Worm (Caenorhabditis elegans) whole organism, L2 larva: Measurements from ENCODE around the gene fbxc-50.

ENCODE experiments used
- C34F6.9 ChIP-seq: fragments of 150-350 bp; optimal IDR thresholded peaks from 2 replicates; lab custom pipeline; 2014; ENCODE audit warnings: missing biosample characterization, missing genetic modification characterization
- F13H6.1 ChIP-seq: sonication (generic microtip); optimal IDR thresholded peaks from 2 replicates; lab custom pipeline; 2016; ENCODE audit warnings: missing genetic modification characterization, missing compliant biosample characterization
- Y55F3AM.14 ChIP-seq: fragments of 200-800 bp; sonication (Bioruptor generic); optimal IDR thresholded peaks from 2 replicates; lab custom pipeline; 2018; ENCODE audit warnings: mild to moderate bottlenecking, missing genetic modification characterization, missing compliant biosample characterization
- ZK546.5 ChIP-seq: sonication (generic microtip); optimal IDR thresholded peaks from 2 replicates; lab custom pipeline; 2017; ENCODE audit warnings: missing biosample characterization, missing genetic modification characterization
- alr-1 ChIP-seq: fragments of 150-350 bp; optimal IDR thresholded peaks from 2 replicates; lab custom pipeline; 2014; ENCODE audit warnings: missing biosample characterization, missing genetic modification characterization
- aly-2 ChIP-seq: fragments of 150-350 bp; optimal IDR thresholded peaks from 2 replicates; lab custom pipeline; 2014; ENCODE audit warnings: missing biosample characterization, missing genetic modification characterization
- ceh-82 ChIP-seq: fragments of 150-350 bp; optimal IDR thresholded peaks from 2 replicates; lab custom pipeline; 2014; ENCODE audit warnings: missing biosample characterization, missing genetic modification characterization
- crh-2 ChIP-seq: sonication (generic microtip); optimal IDR thresholded peaks from 2 replicates; lab custom pipeline; 2017; ENCODE audit warnings: missing biosample characterization, missing genetic modification characterization
- elt-1 ChIP-seq: fragments of 150-350 bp; optimal IDR thresholded peaks from 2 replicates; lab custom pipeline; 2014; ENCODE audit warnings: missing biosample characterization, missing genetic modification characterization
- elt-3 ChIP-seq: sonication (generic microtip); optimal IDR thresholded peaks from 2 replicates; lab custom pipeline; 2017; ENCODE audit warnings: missing biosample characterization, missing genetic modification characterization
- fos-1 ChIP-seq: fragments of 150-350 bp; optimal IDR thresholded peaks from 2 replicates; lab custom pipeline; 2014; ENCODE audit warnings: missing biosample characterization, missing genetic modification characterization
- lin-13 ChIP-seq: fragments of 150-350 bp; optimal IDR thresholded peaks from 2 replicates; lab custom pipeline; 2014; ENCODE audit warnings: missing biosample characterization, missing genetic modification reagents, missing genetic modification characterization
- lsy-2 ChIP-seq, 2 experiments: fragments of 150-350 bp in 1 of 2; sonication (generic microtip) in 1 of 2; optimal IDR thresholded peaks; 2 replicates each; lab custom pipeline; 2014 to 2017; ENCODE audit warnings: missing biosample characterization in 2 of 2, missing genetic modification characterization in 2 of 2
- mab-5 ChIP-seq: fragments of 150-350 bp; optimal IDR thresholded peaks from 2 replicates; lab custom pipeline; 2014; ENCODE audit warnings: missing biosample characterization, missing genetic modification characterization
- mbf-1 ChIP-seq: sonication (generic microtip); optimal IDR thresholded peaks from 2 replicates; lab custom pipeline; 2017; ENCODE audit warnings: missing biosample characterization, missing genetic modification characterization
- mdl-1 ChIP-seq, 2 experiments: fragments of 150-350 bp in 1 of 2; sonication (generic microtip) in 1 of 2; optimal IDR thresholded peaks; 2 replicates each; lab custom pipeline; 2017; ENCODE audit warnings: missing biosample characterization in 2 of 2, missing genetic modification characterization in 2 of 2
- nhr-11 ChIP-seq: fragments of 150-350 bp; optimal IDR thresholded peaks from 2 replicates; lab custom pipeline; 2014; ENCODE audit warnings: missing biosample characterization, missing genetic modification characterization
- nhr-12 ChIP-seq: fragments of 150-350 bp; optimal IDR thresholded peaks from 2 replicates; lab custom pipeline; 2014; ENCODE audit warnings: missing biosample characterization, missing genetic modification characterization
- nhr-23 ChIP-seq: fragments of 150-350 bp; optimal IDR thresholded peaks from 2 replicates; lab custom pipeline; 2014; ENCODE audit warnings: missing biosample characterization, missing genetic modification reagents, missing genetic modification characterization
- nhr-237 ChIP-seq: fragments of 150-350 bp; optimal IDR thresholded peaks from 2 replicates; lab custom pipeline; 2014; ENCODE audit warnings: missing biosample characterization, missing genetic modification characterization
- nhr-25 ChIP-seq: fragments of 150-350 bp; sonication (generic microtip); optimal IDR thresholded peaks from 3 replicates; lab custom pipeline; 2014; ENCODE audit warnings: missing biosample characterization, missing genetic modification characterization
- nhr-6 ChIP-seq: fragments of 150-350 bp; optimal IDR thresholded peaks from 2 replicates; lab custom pipeline; 2014; ENCODE audit warnings: missing biosample characterization, missing genetic modification characterization
- nhr-77 ChIP-seq: fragments of 150-350 bp; optimal IDR thresholded peaks from 2 replicates; lab custom pipeline; 2014; ENCODE audit warnings: missing biosample characterization, missing genetic modification characterization
- peb-1 ChIP-seq: fragments of 150-350 bp; optimal IDR thresholded peaks from 2 replicates; lab custom pipeline; 2014; ENCODE audit warnings: missing biosample characterization, missing genetic modification characterization
- skn-1 ChIP-seq: sonication (generic microtip); optimal IDR thresholded peaks from 2 replicates; lab custom pipeline; 2017; ENCODE audit warnings: missing biosample characterization, missing genetic modification characterization
- sma-3 ChIP-seq: sonication (generic microtip); optimal IDR thresholded peaks from 2 replicates; lab custom pipeline; 2016; ENCODE audit warnings: missing genetic modification reagents, missing genetic modification characterization, missing compliant biosample characterization
- sma-9 ChIP-seq, 2 experiments: fragments of 150-350 bp in 1 of 2; sonication (generic microtip) in 1 of 2; optimal IDR thresholded peaks; 2 replicates each; lab custom pipeline; 2014 to 2016; ENCODE audit warnings: missing genetic modification characterization in 2 of 2, mild to moderate bottlenecking in 1 of 2, missing biosample characterization in 1 of 2, missing compliant biosample characterization in 1 of 2, missing genetic modification reagents in 1 of 2, moderate library complexity in 1 of 2
- snpc-4 ChIP-seq: fragments of 150-350 bp; optimal IDR thresholded peaks from 2 replicates; lab custom pipeline; 2014; ENCODE audit warnings: missing biosample characterization, missing genetic modification characterization
- unc-55 ChIP-seq: fragments of 150-350 bp; sonication (generic microtip); optimal IDR thresholded peaks from 3 replicates; lab custom pipeline; 2014; ENCODE audit warnings: missing biosample characterization, missing genetic modification reagents, missing genetic modification characterization
- zag-1 ChIP-seq: fragments of 150-350 bp; optimal IDR thresholded peaks from 2 replicates; lab custom pipeline; 2014; ENCODE audit warnings: missing biosample characterization, missing genetic modification characterization
- ztf-11 ChIP-seq: sonication (generic microtip); optimal IDR thresholded peaks from 2 replicates; lab custom pipeline; 2017; ENCODE audit warnings: missing biosample characterization, missing genetic modification characterization
- ztf-4 ChIP-seq: fragments of 150-350 bp; optimal IDR thresholded peaks from 2 replicates; lab custom pipeline; 2014; ENCODE audit warnings: missing biosample characterization, missing genetic modification characterization

The fbxc-50 gene

ce11 chrII:3282353-3282752 lies 34.4 kb upstream of the fbxc-50 start, which contains the start of gene nep-13:
nep-13 (plus strand) TSS chrII:3282653.
- no peak for TF ChIP-seq ztf-11 (tag; lab: Kevin White, UChicago)
- TF ChIP-seq alr-1, result no peak
- TF ChIP-seq fos-1 (tag; lab: Kevin White, UChicago), result no peak
- TF ChIP-seq aly-2 (tag; lab: Kevin White, UChicago), result no peak
- TF ChIP-seq ZK546.5, result no peak
- no peak for TF ChIP-seq nhr-25 (tag; lab: Kevin White, UChicago)
- no peak for TF ChIP-seq ceh-82 (tag; lab: Kevin White, UChicago)
- TF ChIP-seq zag-1 (tag; lab: Kevin White, UChicago), result no peak
- TF ChIP-seq snpc-4 (tag; lab: Kevin White, UChicago), result no peak
- no peak for TF ChIP-seq ztf-4 (tag; lab: Kevin White, UChicago)

ce11 chrII:3278634-3279033 lies 30.7 kb upstream of the fbxc-50 start, which contains the start of gene wht-4:
wht-4 (plus strand) TSS chrII:3278934.
- TF ChIP-seq nhr-6 (tag; lab: Kevin White, UChicago) (no peak), ztf-11 (tag; lab: Kevin White, UChicago) (no peak), nhr-237 (tag; lab: Kevin White, UChicago) (no peak), sma-9 (GFP tag; optimal IDR thresholded peaks at IDR 0.05; lab: Kevin White, UChicago) (no peak), sma-9 (tag; optimal IDR thresholded peaks at IDR 0.05; lab: Kevin White, UChicago) (no peak)

ce11 chrII:3277686-3278085 lies 29.8 kb upstream of the fbxc-50 start, which contains the start of gene F02E11.4:
F02E11.4 (minus strand) TSS chrII:3277786.
- TF ChIP-seq F13H6.1 (tag; lab: Kevin White, UChicago) (no peak), mdl-1 (tag; optimal IDR thresholded peaks at IDR 0.05; lab: Kevin White, UChicago) (no peak), snpc-4 (tag; lab: Kevin White, UChicago) (no peak), mbf-1 (no peak), mab-5 (no peak)

ce11 chrII:3274923-3275322 lies 27.0 kb upstream of the fbxc-50 start, which contains the start of gene F02E11.3:
F02E11.3 (minus strand) TSS chrII:3275023.
- no peak for TF ChIP-seq elt-1
- no peak for TF ChIP-seq nhr-77 (tag; lab: Kevin White, UChicago)
- no peak for TF ChIP-seq nhr-25 (tag; lab: Kevin White, UChicago)
- no peak for TF ChIP-seq lsy-2 (tag; optimal IDR thresholded peaks at IDR 0.05; lab: Kevin White, UChicago)
- TF ChIP-seq sma-3, result no peak
- no peak for TF ChIP-seq sma-9 (GFP tag; optimal IDR thresholded peaks at IDR 0.05; lab: Kevin White, UChicago)
- TF ChIP-seq sma-9 (tag; optimal IDR thresholded peaks at IDR 0.05; lab: Kevin White, UChicago), result no peak
- TF ChIP-seq nhr-23 (tag; lab: Kevin White, UChicago), result no peak
- no peak for TF ChIP-seq ztf-11 (tag; lab: Kevin White, UChicago)
- TF ChIP-seq peb-1 (tag; lab: Kevin White, UChicago), result no peak
- TF ChIP-seq Y55F3AM.14 (GFP tag; lab: Kevin White, UChicago), result no peak
- TF ChIP-seq aly-2 (tag; lab: Kevin White, UChicago), result no peak
- TF ChIP-seq nhr-12, result no peak
- no peak for TF ChIP-seq nhr-11 (tag; lab: Kevin White, UChicago)
- no peak for TF ChIP-seq elt-3 (tag; lab: Kevin White, UChicago)
- TF ChIP-seq lin-13 (GFP tag; lab: Kevin White, UChicago), result no peak
- TF ChIP-seq skn-1, result no peak

- peak; percentile 66 for TF ChIP-seq C34F6.9 (tag; lab: Kevin White, UChicago)
- peak; percentile 66 for TF ChIP-seq unc-55
- no peak for TF ChIP-seq nhr-25 (tag; lab: Kevin White, UChicago)
- TF ChIP-seq lsy-2 (tag; optimal IDR thresholded peaks at IDR 0.05; lab: Kevin White, UChicago), result peak in 1 of 2 experiments; percentile 38
- TF ChIP-seq, all 48 proteins: peak for 3
Observed at ce11 chrII:3270598-3270997, 22.7 kb upstream of the fbxc-50 start.

ce11 chrII:3267815-3268214 lies 19.9 kb upstream of the fbxc-50 start:
- no peak for TF ChIP-seq lin-13 (GFP tag; lab: Kevin White, UChicago)
- peak; percentile 12 for TF ChIP-seq crh-2
